Worm (Caenorhabditis elegans): ENCODE results near the gene C49H3.3.

The C49H3.3 gene

DNA sequence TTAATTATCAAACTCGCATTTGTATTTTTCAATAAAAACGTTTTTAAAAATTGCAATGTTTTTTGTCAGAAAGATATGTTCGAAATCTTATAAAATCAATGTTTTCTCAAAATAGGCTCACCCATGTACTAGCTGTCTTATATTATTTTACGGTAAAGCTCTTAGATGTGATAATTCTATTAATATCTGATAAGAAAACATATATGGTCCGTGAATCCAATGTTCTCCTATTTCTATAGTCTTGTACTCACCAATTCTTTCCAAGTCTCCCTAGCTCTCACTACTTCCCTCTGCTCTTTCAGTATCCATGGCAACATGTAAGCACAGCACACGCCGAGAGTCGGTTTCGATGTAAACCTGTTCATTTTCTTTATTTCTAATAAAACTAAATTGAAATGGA lies 9.6 kb downstream of the C49H3.3 start, which contains the start of gene bbs-2:
Gene bbs-2, plus strand, starts transcription at position 301 of the 400 bp plus-strand sequence.
- TF ChIP-seq tbx-8 (GFP tag; optimal IDR thresholded peaks at IDR 0.05): no peak
- TF ChIP-seq unc-39 (tag; optimal IDR thresholded peaks at IDR 0.05): no peak
- TF ChIP-seq ceh-83 (GFP tag; optimal IDR thresholded peaks at IDR 0.05): no peak
- no peak for TF ChIP-seq ham-2 (GFP tag; optimal IDR thresholded peaks at IDR 0.05)
- TF ChIP-seq ztf-11 (tag; optimal IDR thresholded peaks at IDR 0.05): no peak
- no peak for TF ChIP-seq ceh-43 (GFP tag; optimal IDR thresholded peaks at IDR 0.05)
- no peak for TF ChIP-seq nhr-237 (tag; optimal IDR thresholded peaks at IDR 0.05)
- TF ChIP-seq bed-3 (GFP tag; optimal IDR thresholded peaks at IDR 0.05): no peak
- no peak for TF ChIP-seq nhr-76 (tag; optimal IDR thresholded peaks at IDR 0.05)
- TF ChIP-seq lsy-2 (tag; optimal IDR thresholded peaks at IDR 0.05): no peak
- no peak for TF ChIP-seq elt-1 (tag; optimal IDR thresholded peaks at IDR 0.05; ENCODE audit: borderline replicate concordance, insufficient read depth)

DNA sequence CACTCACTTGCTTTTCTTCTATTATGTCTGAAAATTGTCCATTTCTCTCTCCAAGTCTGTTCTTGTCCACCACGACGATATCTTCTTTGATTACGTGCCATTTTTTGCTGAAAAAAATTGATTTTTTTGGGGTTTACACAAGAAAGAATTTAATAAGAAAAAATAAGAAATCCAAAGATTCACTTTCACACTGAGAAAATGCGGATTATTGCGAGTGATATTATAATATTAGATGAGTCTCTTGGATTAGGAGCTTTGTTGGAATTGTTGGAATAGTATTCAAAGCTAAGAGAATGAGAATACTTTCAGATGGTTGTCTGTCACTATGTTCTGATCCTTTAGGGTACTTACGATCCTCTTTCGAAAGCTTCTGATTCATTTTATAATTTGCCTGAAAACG lies 14.7 kb downstream of the C49H3.3 start, which contains the start of gene F20D12.7:
Gene F20D12.7, minus strand, starts transcription at position 101 of the 400 bp plus-strand sequence.
- no peak for TF ChIP-seq unc-39 (tag; optimal IDR thresholded peaks at IDR 0.05)
- no peak for TF ChIP-seq mls-2 (tag; optimal IDR thresholded peaks at IDR 0.05)
- no peak for TF ChIP-seq lin-32 (GFP tag; optimal IDR thresholded peaks at IDR 0.05)
- TF ChIP-seq nhr-12 (tag; optimal IDR thresholded peaks at IDR 0.05): no peak
- TF ChIP-seq tbx-8 (GFP tag; optimal IDR thresholded peaks at IDR 0.05): no peak
- TF ChIP-seq ham-2 (GFP tag; optimal IDR thresholded peaks at IDR 0.05): no peak
- no peak for TF ChIP-seq sem-2 (GFP tag; optimal IDR thresholded peaks at IDR 0.05)
- no peak for TF ChIP-seq elt-3 (tag; optimal IDR thresholded peaks at IDR 0.05)
- TF ChIP-seq cnd-1 (tag; optimal IDR thresholded peaks at IDR 0.05): no peak
- TF ChIP-seq lin-13 (tag; optimal IDR thresholded peaks at IDR 0.05): no peak

DNA sequence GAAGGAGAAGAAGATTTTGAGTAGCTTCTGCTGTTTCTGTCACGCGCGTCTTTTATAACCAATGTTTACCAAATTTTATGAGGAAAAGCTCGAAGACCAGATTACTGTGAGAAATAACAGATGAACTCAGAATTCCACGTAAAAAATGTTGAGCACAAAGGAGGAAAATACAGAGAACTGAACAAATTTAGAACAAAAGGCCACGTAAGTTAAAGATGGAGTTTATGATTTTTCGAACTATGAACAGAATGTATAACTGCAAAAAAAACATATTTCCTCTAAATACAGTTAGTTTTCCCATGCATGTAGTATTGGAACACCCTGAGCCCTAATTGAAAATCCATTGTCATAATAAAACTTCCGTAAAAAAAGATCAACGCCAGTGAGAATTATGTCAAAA lies 16.8 kb downstream of the C49H3.3 start, which contains the start of gene exc-9:
Gene exc-9, minus strand, starts transcription at position 101 of the 400 bp plus-strand sequence.
- TF ChIP-seq cnd-1 (tag; optimal IDR thresholded peaks at IDR 0.05) (no peak), mab-5 (tag; optimal IDR thresholded peaks at IDR 0.05) (no peak), unc-62 (GFP tag; optimal IDR thresholded peaks at IDR 0.05) (no peak), sptf-1 (tag; optimal IDR thresholded peaks at IDR 0.05) (no peak), ztf-11 (tag; optimal IDR thresholded peaks at IDR 0.05) (no peak), flh-1 (GFP tag; optimal IDR thresholded peaks at IDR 0.05) (no peak), unc-39 (tag; optimal IDR thresholded peaks at IDR 0.05) (no peak), nhr-12 (tag; optimal IDR thresholded peaks at IDR 0.05) (no peak), elt-1 (tag; optimal IDR thresholded peaks at IDR 0.05; ENCODE audit: borderline replicate concordance, insufficient read depth) (no peak), mls-2 (tag; optimal IDR thresholded peaks at IDR 0.05) (no peak), bed-3 (GFP tag; optimal IDR thresholded peaks at IDR 0.05) (no peak), elt-3 (tag; optimal IDR thresholded peaks at IDR 0.05) (no peak)

DNA sequence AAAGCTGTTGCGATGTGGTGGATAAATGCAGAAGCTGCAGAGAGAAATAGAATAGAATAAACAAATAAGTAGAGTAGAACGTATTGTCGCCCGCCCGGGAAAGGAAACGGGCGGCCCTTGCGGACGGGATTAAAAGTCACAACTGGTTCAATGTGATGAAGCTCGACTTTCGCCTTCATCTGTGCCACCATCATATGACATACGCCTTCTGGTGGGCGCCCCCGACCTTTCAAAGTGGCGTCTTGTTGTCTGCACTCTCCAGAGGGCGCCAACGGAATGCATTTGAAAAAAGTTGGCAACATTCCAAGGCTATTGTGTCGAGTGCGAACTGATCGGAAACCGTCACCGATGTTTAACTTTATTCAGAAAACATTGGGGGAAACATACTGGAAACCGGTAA lies 19.1 kb downstream of the C49H3.3 start:
- no peak for TF ChIP-seq ztf-11 (tag; optimal IDR thresholded peaks at IDR 0.05)
- no peak for TF ChIP-seq nhr-76 (tag; optimal IDR thresholded peaks at IDR 0.05)
- TF ChIP-seq mls-2 (tag; optimal IDR thresholded peaks at IDR 0.05): no peak
- no peak for TF ChIP-seq lin-13 (tag; optimal IDR thresholded peaks at IDR 0.05)

DNA sequence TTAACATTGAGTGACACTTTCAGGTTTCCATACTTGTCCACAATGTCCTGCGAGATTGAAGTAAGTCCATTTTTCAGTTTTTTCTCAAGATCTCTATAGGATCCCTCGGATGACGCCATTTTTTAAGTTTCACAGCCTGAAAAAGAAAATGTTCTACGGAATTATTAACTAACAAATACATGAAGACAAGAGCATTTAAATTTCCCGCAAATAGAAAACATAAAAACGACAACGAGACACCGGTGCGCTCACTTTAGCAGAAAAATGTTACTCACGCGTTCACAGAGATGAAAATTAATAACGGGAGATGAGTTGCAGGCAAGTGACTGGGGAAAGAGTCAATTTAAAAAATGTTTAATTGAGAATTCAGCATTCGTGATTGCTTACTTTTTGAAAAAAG lies 22.3 kb downstream of the C49H3.3 start, which contains the start of gene czw-1:
Gene czw-1, minus strand, starts transcription at position 369 of the 400 bp plus-strand sequence.
- no peak for TF ChIP-seq hlh-1 (tag; optimal IDR thresholded peaks at IDR 0.05)
- TF ChIP-seq mls-2 (tag; optimal IDR thresholded peaks at IDR 0.05): no peak
- no peak for TF ChIP-seq mep-1 (tag; optimal IDR thresholded peaks at IDR 0.05)
- TF ChIP-seq lin-32 (GFP tag; optimal IDR thresholded peaks at IDR 0.05): no peak
- TF ChIP-seq M03D4.4 (tag; optimal IDR thresholded peaks at IDR 0.05): no peak
- no peak for TF ChIP-seq ceh-39 (tag; optimal IDR thresholded peaks at IDR 0.05)
- TF ChIP-seq nhr-12 (tag; optimal IDR thresholded peaks at IDR 0.05): no peak
- no peak for TF ChIP-seq sptf-1 (tag; optimal IDR thresholded peaks at IDR 0.05)
- no peak for TF ChIP-seq ceh-43 (GFP tag; optimal IDR thresholded peaks at IDR 0.05)
- TF ChIP-seq nhr-237 (tag; optimal IDR thresholded peaks at IDR 0.05): no peak
- no peak for TF ChIP-seq mab-5 (tag; optimal IDR thresholded peaks at IDR 0.05)
- no peak for TF ChIP-seq ces-1 (GFP tag; optimal IDR thresholded peaks at IDR 0.05)
- TF ChIP-seq lin-13 (tag; optimal IDR thresholded peaks at IDR 0.05): no peak
- no peak for TF ChIP-seq blmp-1 (tag; optimal IDR thresholded peaks at IDR 0.05)
- no peak for TF ChIP-seq unc-120 (tag; optimal IDR thresholded peaks at IDR 0.05; ENCODE audit: poor library complexity, severe bottlenecking)
- no peak for TF ChIP-seq ham-2 (GFP tag; optimal IDR thresholded peaks at IDR 0.05)

Measured in whole organism, mixed stage, embryonic.